Worm (Caenorhabditis elegans): ENCODE data around the gene lars-1.

lars-1 gene

ce11 chrIII:4210661-4211060 is 24.1 kb upstream of the lars-1 start:
- TF ChIP-seq nfyb-1 (GFP tag; IDR thresholded peaks at IDR 0.05): peak; percentile 94
- TF ChIP-seq ztf-6 (GFP tag; IDR thresholded peaks at IDR 0.05): no peak
- no peak for TF ChIP-seq pha-4 (tag; optimal IDR thresholded peaks at IDR 0.05)
- TF ChIP-seq ceh-58 (GFP tag; IDR thresholded peaks at IDR 0.05): no peak
- TF ChIP-seq hlh-12 (tag; optimal IDR thresholded peaks at IDR 0.05): no peak

ce11 chrIII:4209188-4209587 is 22.6 kb upstream of the lars-1 start, which contains the start of gene phlp-2:
Gene phlp-2, plus strand, starts transcription at chrIII:4209488.
- TF ChIP-seq nfyb-1 (GFP tag; IDR thresholded peaks at IDR 0.05): 0 out of 2 replicates have a peak, but pooled peaks have one; percentile 19
- no peak for TF ChIP-seq snpc-4 (GFP tag; optimal IDR thresholded peaks at IDR 0.05)
- no peak for TF ChIP-seq snpc-4 (tag; optimal IDR thresholded peaks at IDR 0.05)

- TF ChIP-seq repo-1 (tag; optimal IDR thresholded peaks at IDR 0.05): no peak
- no peak for TF ChIP-seq egl-44 (GFP tag; IDR thresholded peaks at IDR 0.05)
- TF ChIP-seq attf-6 (GFP tag; IDR thresholded peaks at IDR 0.05): 0 out of 2 replicates have a peak, but pooled peaks have one; percentile 45
- TF ChIP-seq F33H1.4 (GFP tag; IDR thresholded peaks at IDR 0.05): no peak
- no peak for TF ChIP-seq C17E4.6 (GFP tag; IDR thresholded peaks at IDR 0.05)
- TF ChIP-seq ekl-4 (GFP tag; IDR thresholded peaks at IDR 0.05): 0 out of 2 replicates have a peak, but pooled peaks have one; percentile 19
- peak; percentile 65 for TF ChIP-seq B0336.3 (GFP tag; IDR thresholded peaks at IDR 0.05)
- no peak for TF ChIP-seq rec-8 (tag; optimal IDR thresholded peaks at IDR 0.05)
- no peak for TF ChIP-seq F57C9.4 (tag; optimal IDR thresholded peaks at IDR 0.05)
- peak; percentile 44 for TF ChIP-seq F49E8.2 (tag; optimal IDR thresholded peaks at IDR 0.05; ENCODE audit: insufficient read depth)
- peak; percentile 40; the same call in 1 of the 2 replicates for TF ChIP-seq madf-6 (GFP tag; IDR thresholded peaks at IDR 0.05)
- TF ChIP-seq dpff-1 (tag; optimal IDR thresholded peaks at IDR 0.05): no peak
- no peak for TF ChIP-seq B0035.1 (tag; optimal IDR thresholded peaks at IDR 0.05)
- no peak for TF ChIP-seq ama-1 (optimal IDR thresholded peaks at IDR 0.05)
- TF ChIP-seq ama-1 (GFP tag; optimal IDR thresholded peaks at IDR 0.05): peak in 1 of 2 experiments; percentile 22
- no peak for TF ChIP-seq T26A5.8 (tag; optimal IDR thresholded peaks at IDR 0.05)
- TF ChIP-seq cebp-1 (GFP tag; IDR thresholded peaks at IDR 0.05): no peak
- TF ChIP-seq cebp-1 (tag; optimal IDR thresholded peaks at IDR 0.05): peak; percentile 27
- TF ChIP-seq hsf-1 (GFP tag; IDR thresholded peaks at IDR 0.05): 0 out of 2 replicates have a peak, but pooled peaks have one; percentile 9
- TF ChIP-seq hrde-1 (tag; optimal IDR thresholded peaks at IDR 0.05; ENCODE audit: borderline replicate concordance): peak; percentile 36
- no peak for TF ChIP-seq nhr-179 (tag; optimal IDR thresholded peaks at IDR 0.05)
- TF ChIP-seq lin-54 (GFP tag; optimal IDR thresholded peaks at IDR 0.05): no peak
- TF ChIP-seq pbrm-1 (GFP tag; IDR thresholded peaks at IDR 0.05): peak; percentile 54; the same call in 1 of the 2 replicates
- TF ChIP-seq snpc-1.3 (tag; optimal IDR thresholded peaks at IDR 0.05; ENCODE audit: insufficient read depth): peak; percentile 15
- no peak for TF ChIP-seq F10E7.11 (tag; optimal IDR thresholded peaks at IDR 0.05)
- no peak for TF ChIP-seq egl-18 (GFP tag; IDR thresholded peaks at IDR 0.05)
Observed at ce11 chrIII:4208210-4208609, 21.6 kb upstream of the lars-1 start.

- peak; percentile 61 for TF ChIP-seq F49E8.2 (tag; optimal IDR thresholded peaks at IDR 0.05; ENCODE audit: insufficient read depth)
- TF ChIP-seq hsf-1 (GFP tag; IDR thresholded peaks at IDR 0.05): peak; percentile 73
- TF ChIP-seq ztf-22 (GFP tag; optimal IDR thresholded peaks at IDR 0.05): no peak
- TF ChIP-seq F52B5.7 (tag; optimal IDR thresholded peaks at IDR 0.05): no peak
- peak in 1 of 3 experiments; percentile 29 for TF ChIP-seq lin-35 (GFP tag; optimal IDR thresholded peaks at IDR 0.05)
- TF ChIP-seq madf-6 (GFP tag; IDR thresholded peaks at IDR 0.05): peak; percentile 88
- TF ChIP-seq efl-1 (GFP tag; optimal IDR thresholded peaks at IDR 0.05): peak; percentile 72
- no peak for TF ChIP-seq let-607 (tag; optimal IDR thresholded peaks at IDR 0.05)
- TF ChIP-seq F33H1.4 (GFP tag; IDR thresholded peaks at IDR 0.05): peak; percentile 72
- TF ChIP-seq attf-6 (GFP tag; IDR thresholded peaks at IDR 0.05): no peak
- TF ChIP-seq dpl-1 (GFP tag; optimal IDR thresholded peaks at IDR 0.05): peak; percentile 62
- no peak for TF ChIP-seq ceh-27 (GFP tag; optimal IDR thresholded peaks at IDR 0.05)
- peak; percentile 64 for TF ChIP-seq unc-130 (GFP tag; optimal IDR thresholded peaks at IDR 0.05)
- TF ChIP-seq dpff-1 (tag; optimal IDR thresholded peaks at IDR 0.05): no peak
- no peak for TF ChIP-seq lag-1 (GFP tag; IDR thresholded peaks at IDR 0.05)
- no peak for TF ChIP-seq B0336.3 (GFP tag; IDR thresholded peaks at IDR 0.05)
- TF ChIP-seq nhr-120 (GFP tag; IDR thresholded peaks at IDR 0.05): no peak
- peak; percentile 96 for TF ChIP-seq lsl-1 (GFP tag; optimal IDR thresholded peaks at IDR 0.05)
Observed at ce11 chrIII:4205751-4206327, 19.2 kb upstream of the lars-1 start, which contains the start of gene R74.8. Gene R74.8, plus strand, starts transcription at chrIII:4206277.
